Worm (Caenorhabditis elegans) whole organism, L1 larva: ENCODE measurements around the gene H03G16.5.

Source experiments
- C04F5.9 ChIP-seq: sonication (generic microtip); optimal IDR thresholded peaks from 2 replicates; lab custom pipeline; 2016; ENCODE audit warnings: missing genetic modification characterization, missing compliant biosample characterization
- C16A3.4 ChIP-seq: fragments of 150-350 bp; optimal IDR thresholded peaks from 2 replicates; lab custom pipeline; 2014; ENCODE audit warnings: missing biosample characterization, missing genetic modification characterization
- Y116A8C.19 ChIP-seq: sonication (generic microtip); optimal IDR thresholded peaks from 2 replicates; lab custom pipeline; 2016; ENCODE audit warnings: missing compliant biosample characterization, missing genetic modification characterization, borderline replicate concordance
- aha-1 ChIP-seq: fragments of 150-350 bp; optimal IDR thresholded peaks from 2 replicates; lab custom pipeline; 2014; ENCODE audit warnings: missing biosample characterization, missing genetic modification characterization
- alr-1 ChIP-seq: fragments of 200-800 bp; sonication (Bioruptor generic); optimal IDR thresholded peaks from 2 replicates; lab custom pipeline; 2018; ENCODE audit warnings: borderline replicate concordance, mild to moderate bottlenecking, missing genetic modification characterization, missing compliant biosample characterization
- aly-2 ChIP-seq: fragments of 150-350 bp; optimal IDR thresholded peaks from 2 replicates; lab custom pipeline; 2014; ENCODE audit warnings: missing biosample characterization, missing genetic modification characterization
- ama-1 ChIP-seq: fragments of 150-350 bp; optimal IDR thresholded peaks from 2 replicates; lab custom pipeline; 2014
- blmp-1 ChIP-seq: fragments of 150-350 bp; optimal IDR thresholded peaks from 2 replicates; lab custom pipeline; 2014; ENCODE audit warnings: missing biosample characterization, missing genetic modification characterization
- ceh-63 ChIP-seq: fragments of 200-800 bp; sonication (Bioruptor generic); optimal IDR thresholded peaks from 2 replicates; lab custom pipeline; 2018; ENCODE audit warnings: mild to moderate bottlenecking, missing genetic modification characterization, missing compliant biosample characterization
- ceh-8 ChIP-seq: fragments of 200-800 bp; sonication (Bioruptor generic); optimal IDR thresholded peaks from 2 replicates; lab custom pipeline; 2018; ENCODE audit warnings: mild to moderate bottlenecking, missing genetic modification characterization, moderate library complexity, missing compliant biosample characterization
- ceh-82 ChIP-seq, 3 experiments: fragments of 150-350 bp in 1 of 3; sonication (generic microtip) in 2 of 3; optimal IDR thresholded peaks; 2 replicates each; lab custom pipeline; 2014 to 2017; ENCODE audit warnings: missing biosample characterization in 3 of 3, missing genetic modification characterization in 3 of 3
- ceh-88 ChIP-seq: fragments of 200-800 bp; sonication (Bioruptor generic); IDR thresholded peaks from 2 replicates; pipeline ENCODE4 v1.3.6; 2022; ENCODE audit warnings: missing genetic modification characterization, missing compliant biosample characterization
- dpl-1 ChIP-seq, 3 experiments: fragments of 150-350 bp in 2 of 3; sonication (generic microtip) in 1 of 3; optimal IDR thresholded peaks; 2 replicates each; lab custom pipeline; 2014 to 2017; ENCODE audit warnings: missing biosample characterization in 3 of 3, missing genetic modification characterization in 3 of 3, missing genetic modification reagents in 3 of 3
- dsc-1 ChIP-seq: sonication (generic microtip); optimal IDR thresholded peaks from 2 replicates; lab custom pipeline; 2016; ENCODE audit warnings: mild to moderate bottlenecking, missing genetic modification characterization, missing compliant biosample characterization
- efl-1 ChIP-seq, 4 experiments: fragments of 150-350 bp; optimal IDR thresholded peaks in 3 of 4; peaks in 1 of 4; 1 replicate in 1 of 4; 2 replicates in 3 of 4; lab custom pipeline; 2014; ENCODE audit warnings: missing biosample characterization in 2 of 4, missing genetic modification characterization in 2 of 4, missing genetic modification reagents in 2 of 4
- elt-2 ChIP-seq: sonication (generic microtip); optimal IDR thresholded peaks from 2 replicates; lab custom pipeline; 2016; ENCODE audit warnings: missing genetic modification characterization, mild to moderate bottlenecking, inconsistent platforms, missing compliant biosample characterization, missing genetic modification reagents
- elt-3 ChIP-seq, 6 experiments: fragments of 150-350 bp in 1 of 6; sonication (generic microtip); optimal IDR thresholded peaks; 2 replicates each; lab custom pipeline; 2017 to 2018; ENCODE audit warnings: missing biosample characterization in 6 of 6, missing genetic modification characterization in 6 of 6, inconsistent platforms in 1 of 6
- fkh-10 ChIP-seq: sonication (generic microtip); optimal IDR thresholded peaks from 2 replicates; lab custom pipeline; 2017; ENCODE audit warnings: missing biosample characterization, missing genetic modification reagents, missing genetic modification characterization
- fkh-8 ChIP-seq: sonication (generic microtip); optimal IDR thresholded peaks from 2 replicates; lab custom pipeline; 2016; ENCODE audit warnings: mild to moderate bottlenecking, missing genetic modification characterization, missing compliant biosample characterization
- hlh-17 ChIP-seq: fragments of 200-800 bp; sonication (Bioruptor generic); optimal IDR thresholded peaks from 2 replicates; lab custom pipeline; 2018; ENCODE audit warnings: missing genetic modification characterization, mild to moderate bottlenecking, missing compliant biosample characterization, moderate library complexity, borderline replicate concordance
- hpl-2 ChIP-seq: fragments of 150-350 bp; optimal IDR thresholded peaks from 2 replicates; lab custom pipeline; 2014; ENCODE audit warnings: missing biosample characterization, missing genetic modification reagents, missing genetic modification characterization
- irx-1 ChIP-seq: sonication (generic microtip); optimal IDR thresholded peaks from 2 replicates; lab custom pipeline; 2016; ENCODE audit warnings: missing genetic modification characterization, missing compliant biosample characterization
- jun-1 ChIP-seq: fragments of 150-350 bp; optimal IDR thresholded peaks from 2 replicates; lab custom pipeline; 2014; ENCODE audit warnings: missing biosample characterization, missing genetic modification reagents, missing genetic modification characterization
- lin-13 ChIP-seq: fragments of 150-350 bp; optimal IDR thresholded peaks from 2 replicates; lab custom pipeline; 2014; ENCODE audit warnings: missing biosample characterization, missing genetic modification reagents, missing genetic modification characterization
- lin-39 ChIP-seq: fragments of 150-350 bp; optimal IDR thresholded peaks from 2 replicates; lab custom pipeline; 2014; ENCODE audit warnings: missing biosample characterization, missing genetic modification reagents, missing genetic modification characterization
- lir-3 ChIP-seq: sonication (generic microtip); optimal IDR thresholded peaks from 2 replicates; lab custom pipeline; 2016; ENCODE audit warnings: mild to moderate bottlenecking, missing genetic modification characterization, moderate library complexity, missing compliant biosample characterization; ENCODE audit not compliant: poor library complexity
- mdl-1 ChIP-seq, 2 experiments: fragments of 150-350 bp; optimal IDR thresholded peaks; 2 replicates each; lab custom pipeline; 2014 to 2017; ENCODE audit warnings: missing biosample characterization in 2 of 2, missing genetic modification characterization in 2 of 2, inconsistent platforms in 1 of 2
- mef-2 ChIP-seq: fragments of 150-350 bp; optimal IDR thresholded peaks from 2 replicates; lab custom pipeline; 2014; ENCODE audit warnings: missing biosample characterization, missing genetic modification characterization
- nhr-11 ChIP-seq: fragments of 150-350 bp; optimal IDR thresholded peaks from 2 replicates; lab custom pipeline; 2014; ENCODE audit warnings: missing biosample characterization, missing genetic modification characterization
- nhr-12 ChIP-seq: sonication (generic microtip); optimal IDR thresholded peaks from 2 replicates; lab custom pipeline; 2017; ENCODE audit warnings: missing biosample characterization, missing genetic modification characterization
- nhr-20 ChIP-seq: sonication (generic microtip); optimal IDR thresholded peaks from 2 replicates; lab custom pipeline; 2016; ENCODE audit warnings: mild to moderate bottlenecking, missing genetic modification characterization, missing compliant biosample characterization
- nhr-237 ChIP-seq: fragments of 150-350 bp; optimal IDR thresholded peaks from 2 replicates; lab custom pipeline; 2014; ENCODE audit warnings: missing biosample characterization, missing genetic modification characterization
- nhr-28 ChIP-seq: fragments of 150-350 bp; optimal IDR thresholded peaks from 2 replicates; lab custom pipeline; 2014; ENCODE audit warnings: missing biosample characterization, missing genetic modification characterization
- nhr-47 ChIP-seq: sonication (generic microtip); optimal IDR thresholded peaks from 2 replicates; lab custom pipeline; 2016; ENCODE audit warnings: mild to moderate bottlenecking, missing genetic modification characterization, moderate library complexity, missing compliant biosample characterization
- nhr-84 ChIP-seq: sonication (generic microtip); optimal IDR thresholded peaks from 2 replicates; lab custom pipeline; 2017; ENCODE audit warnings: missing biosample characterization, missing genetic modification characterization
- pag-3 ChIP-seq: sonication (generic microtip); optimal IDR thresholded peaks from 2 replicates; lab custom pipeline; 2017; ENCODE audit warnings: missing genetic modification characterization, mild to moderate bottlenecking, missing compliant biosample characterization, antibody characterized with exemption, borderline replicate concordance; ENCODE audit not compliant: insufficient read depth
- pax-3 ChIP-seq: fragments of 200-800 bp; sonication (Bioruptor generic); optimal IDR thresholded peaks from 2 replicates; lab custom pipeline; 2018; ENCODE audit warnings: mild to moderate bottlenecking, missing genetic modification characterization, moderate library complexity, missing compliant biosample characterization
- pqm-1 ChIP-seq: sonication (generic microtip); optimal IDR thresholded peaks from 3 replicates; lab custom pipeline; 2017; ENCODE audit warnings: missing biosample characterization, missing genetic modification characterization
- rnt-1 ChIP-seq: sonication (generic microtip); optimal IDR thresholded peaks from 2 replicates; lab custom pipeline; 2016; ENCODE audit warnings: mild to moderate bottlenecking, missing genetic modification characterization, moderate library complexity, missing compliant biosample characterization
- skn-1 ChIP-seq: fragments of 150-350 bp; optimal IDR thresholded peaks from 2 replicates; lab custom pipeline; 2014; ENCODE audit warnings: missing biosample characterization, missing genetic modification characterization
- snpc-4 ChIP-seq: fragments of 150-350 bp; optimal IDR thresholded peaks from 2 replicates; lab custom pipeline; 2014; ENCODE audit warnings: missing biosample characterization, missing genetic modification characterization
- sptf-1 ChIP-seq: fragments of 150-350 bp; optimal IDR thresholded peaks from 2 replicates; lab custom pipeline; 2014; ENCODE audit warnings: missing biosample characterization, missing genetic modification characterization
- sup-37 ChIP-seq: fragments of 200-800 bp; sonication (Bioruptor generic); optimal IDR thresholded peaks from 2 replicates; lab custom pipeline; 2018; ENCODE audit warnings: mild to moderate bottlenecking, missing genetic modification characterization, missing compliant biosample characterization
- swsn-7 ChIP-seq: sonication (generic microtip); optimal IDR thresholded peaks from 2 replicates; lab custom pipeline; 2016; ENCODE audit warnings: missing genetic modification characterization, missing compliant biosample characterization
- tlp-1 ChIP-seq: fragments of 150-350 bp; optimal IDR thresholded peaks from 2 replicates; lab custom pipeline; 2014; ENCODE audit warnings: missing biosample characterization, missing genetic modification characterization
- unc-130 ChIP-seq: fragments of 150-350 bp; optimal IDR thresholded peaks from 2 replicates; lab custom pipeline; 2017; ENCODE audit warnings: missing biosample characterization, missing genetic modification characterization, inconsistent platforms
- unc-62 ChIP-seq: fragments of 150-350 bp; optimal IDR thresholded peaks from 2 replicates; lab custom pipeline; 2014; ENCODE audit warnings: missing biosample characterization, missing genetic modification reagents, missing genetic modification characterization
- unc-98 ChIP-seq: fragments of 200-800 bp; sonication (Bioruptor generic); IDR thresholded peaks from 2 replicates; pipeline ENCODE4 v1.3.6; 2022; ENCODE audit warnings: missing genetic modification characterization, missing compliant biosample characterization
- vab-15 ChIP-seq: sonication (generic microtip); optimal IDR thresholded peaks from 2 replicates; lab custom pipeline; 2017; ENCODE audit warnings: missing genotype, mild to moderate bottlenecking, missing genetic modification characterization, missing compliant biosample characterization
- xbp-1 ChIP-seq: sonication (generic microtip); optimal IDR thresholded peaks from 2 replicates; lab custom pipeline; 2016; ENCODE audit warnings: missing genetic modification characterization, missing compliant biosample characterization
- zip-4 ChIP-seq: fragments of 200-800 bp; sonication (Bioruptor generic); optimal IDR thresholded peaks from 2 replicates; lab custom pipeline; 2018; ENCODE audit warnings: mild to moderate bottlenecking, missing genetic modification characterization, moderate library complexity, missing compliant biosample characterization
- ztf-11 ChIP-seq, 2 experiments: sonication (generic microtip); optimal IDR thresholded peaks; 2 replicates each; lab custom pipeline; 2016 to 2017; ENCODE audit warnings: missing genetic modification characterization in 2 of 2, missing biosample characterization in 1 of 2, missing compliant biosample characterization in 1 of 2
- ztf-4 ChIP-seq: fragments of 150-350 bp; optimal IDR thresholded peaks from 2 replicates; lab custom pipeline; 2014; ENCODE audit warnings: missing biosample characterization, missing genetic modification characterization

H03G16.5 gene

ce11 chrX:15083795-15084194 is 27.2 kb upstream of the H03G16.5 start, which contains the start of gene H40L08.1 (continued):
- TF ChIP-seq tlp-1 (tag; lab: Kevin White, UChicago) = no peak
- no peak for TF ChIP-seq nhr-237 (tag; lab: Kevin White, UChicago)
- TF ChIP-seq vab-15 (tag; lab: Kevin White, UChicago) = no peak
- TF ChIP-seq ceh-82 (tag; optimal IDR thresholded peaks at IDR 0.05; lab: Kevin White, UChicago) = peak in 1 of 3 experiments; percentile 29
- TF ChIP-seq hpl-2 (GFP tag; lab: Kevin White, UChicago) = no peak
- TF ChIP-seq rnt-1 = peak; percentile 22
- TF ChIP-seq zip-4 = no peak
- peak in 1 of 3 experiments; percentile 18 for TF ChIP-seq dpl-1 (GFP tag; optimal IDR thresholded peaks at IDR 0.05; lab: Kevin White, UChicago)
- no peak for TF ChIP-seq lir-3
- TF ChIP-seq Y116A8C.19 = no peak
- no peak for TF ChIP-seq nhr-12 (tag; lab: Kevin White, UChicago)
- TF ChIP-seq fkh-8 = no peak
- TF ChIP-seq unc-98 (GFP tag; lab: Robert Waterston, UW) = no peak
- TF ChIP-seq mef-2 (tag; lab: Kevin White, UChicago) = no peak
- TF ChIP-seq ztf-11 (tag; optimal IDR thresholded peaks at IDR 0.05; lab: Kevin White, UChicago) = no peak
- no peak for TF ChIP-seq hlh-17 (GFP tag; lab: Kevin White, UChicago)
- TF ChIP-seq ceh-8 (GFP tag; lab: Kevin White, UChicago) = no peak
- TF ChIP-seq efl-1 (optimal IDR thresholded peaks at IDR 0.05; lab: Kevin White, UChicago) = no peak
- TF ChIP-seq efl-1 (GFP tag; optimal IDR thresholded peaks at IDR 0.05 in 1 of 2; lab: Kevin White, UChicago) = no peak
- TF ChIP-seq elt-3 (tag; optimal IDR thresholded peaks at IDR 0.05; lab: Kevin White, UChicago) = no peak
- no peak for TF ChIP-seq elt-2 (tag; lab: Kevin White, UChicago)
- TF ChIP-seq C04F5.9 (tag; lab: Kevin White, UChicago) = no peak
- no peak for TF ChIP-seq nhr-28 (tag; lab: Kevin White, UChicago)
- no peak for TF ChIP-seq nhr-84 (tag; lab: Kevin White, UChicago)
- no peak for TF ChIP-seq sup-37 (GFP tag; lab: Kevin White, UChicago)
- no peak for TF ChIP-seq ceh-88 (GFP tag; lab: Robert Waterston, UW)
- no peak for TF ChIP-seq lin-39 (tag; lab: Kevin White, UChicago)
- TF ChIP-seq lin-13 (GFP tag; lab: Kevin White, UChicago) = no peak
- TF ChIP-seq swsn-7 (tag; lab: Kevin White, UChicago) = peak; percentile 19
- TF ChIP-seq nhr-47 = peak; percentile 30
- no peak for TF ChIP-seq aha-1 (tag; lab: Kevin White, UChicago)
- no peak for TF ChIP-seq sptf-1 (tag; lab: Kevin White, UChicago)
- TF ChIP-seq nhr-20 (tag; lab: Kevin White, UChicago) = peak; percentile 22
- TF ChIP-seq xbp-1 = peak; percentile 78
- no peak for TF ChIP-seq unc-62
- TF ChIP-seq ceh-63 = no peak
- TF ChIP-seq skn-1 (tag; lab: Kevin White, UChicago) = no peak
- no peak for TF ChIP-seq C16A3.4 (tag; lab: Kevin White, UChicago)
- TF ChIP-seq pax-3 (tag; lab: Kevin White, UChicago) = no peak
- TF ChIP-seq pag-3 (tag; lab: Kevin White, UChicago) = no peak
- TF ChIP-seq alr-1 (tag; lab: Kevin White, UChicago) = no peak
- no peak for TF ChIP-seq blmp-1 (tag; lab: Kevin White, UChicago)
- no peak for TF ChIP-seq dsc-1
- TF ChIP-seq ztf-4 (tag; lab: Kevin White, UChicago) = no peak
- no peak for TF ChIP-seq nhr-11 (tag; lab: Kevin White, UChicago)
- TF ChIP-seq unc-130 (tag; lab: Kevin White, UChicago) = no peak
- no peak for TF ChIP-seq irx-1 (tag; lab: Kevin White, UChicago)
- TF ChIP-seq pqm-1 (tag; lab: Kevin White, UChicago) = no peak
- TF ChIP-seq fkh-10 (GFP tag; lab: Kevin White, UChicago) = no peak
- TF ChIP-seq snpc-4 (tag; lab: Kevin White, UChicago) = peak; percentile 1
- no peak for TF ChIP-seq ama-1 (lab: Kevin White, UChicago)
- TF ChIP-seq jun-1 (tag; lab: Kevin White, UChicago) = no peak
- TF ChIP-seq mdl-1 (tag; optimal IDR thresholded peaks at IDR 0.05; lab: Kevin White, UChicago) = no peak
- TF ChIP-seq aly-2 (tag; lab: Kevin White, UChicago) = no peak
